Worm (Caenorhabditis elegans) whole organism, L4/young adult: ENCODE results near the gene kqt-3.
"Not testable (repeated sequence)": the region's sequence is repeated elsewhere in the genome, so short reads cannot be mapped to it uniquely, and the experiment has no call there.

Experiments used
- W03F9.2 ChIP-seq: fragments of 150-350 bp; optimal IDR thresholded peaks from 2 replicates; lab custom pipeline; 2014; ENCODE audit warnings: missing biosample characterization, missing genetic modification characterization
- dao-5 ChIP-seq: sonication (generic microtip); optimal IDR thresholded peaks from 2 replicates; lab custom pipeline; 2016; ENCODE audit warnings: missing genotype, missing genetic modification characterization, moderate library complexity, missing compliant biosample characterization
- him-1 ChIP-seq: sonication (generic microtip); optimal IDR thresholded peaks from 2 replicates; lab custom pipeline; 2016; ENCODE audit warnings: missing genotype, missing genetic modification reagents, missing genetic modification characterization, missing compliant biosample characterization

kqt-3 gene

ce11 chrII:13695343-13696332, at the start of gene kqt-3:
TSS of gene kqt-3 (plus strand) at chrII:13696282.
- TF ChIP-seq dao-5 (tag; lab: Kevin White, UChicago) (no peak), him-1 (tag; lab: Kevin White, UChicago) (no peak), W03F9.2 (tag; lab: Kevin White, UChicago) (no peak)

ce11 chrII:13648230-13648629, 47.9 kb upstream of the kqt-3 start, which contains the start of gene fbxa-169:
TSS of gene fbxa-169 (plus strand) at chrII:13648530.
- no peak for TF ChIP-seq him-1 (tag; lab: Kevin White, UChicago)
- no peak for TF ChIP-seq W03F9.2 (tag; lab: Kevin White, UChicago)
- TF ChIP-seq dao-5 (tag; lab: Kevin White, UChicago), result no peak

ce11 chrII:13654723-13655122, 41.4 kb upstream of the kqt-3 start, which contains the start of gene C31C9.9:
TSS of gene C31C9.9 (plus strand) at chrII:13655023.
- not testable (repeated sequence) for TF ChIP-seq him-1, dao-5, W03F9.2 (tag; lab: Kevin White, UChicago)

ce11 chrII:13661990-13662389, 34.1 kb upstream of the kqt-3 start, which contains the start of gene C31C9.6:
TSS of gene C31C9.6 (minus strand) at chrII:13662090.
- TF ChIP-seq dao-5, W03F9.2, him-1 (tag; lab: Kevin White, UChicago): not testable (repeated sequence)

ce11 chrII:13664416-13664815, 31.7 kb upstream of the kqt-3 start:
- TF ChIP-seq him-1 (tag; lab: Kevin White, UChicago), result no peak
- TF ChIP-seq W03F9.2 (tag; lab: Kevin White, UChicago), result no peak
- TF ChIP-seq dao-5 (tag; lab: Kevin White, UChicago), result no peak

ce11 chrII:13664993-13665680, 30.9 kb upstream of the kqt-3 start:
- TF ChIP-seq him-1 (tag; lab: Kevin White, UChicago), result no peak
- no peak for TF ChIP-seq dao-5 (tag; lab: Kevin White, UChicago)
- TF ChIP-seq W03F9.2 (tag; lab: Kevin White, UChicago), result no peak

ce11 chrII:13668844-13669441, 27.1 kb upstream of the kqt-3 start, which contains the start of gene C31C9.7:
TSS of gene C31C9.7 (plus strand) at chrII:13669104.
- no peak for TF ChIP-seq dao-5 (tag; lab: Kevin White, UChicago)
- no peak for TF ChIP-seq W03F9.2 (tag; lab: Kevin White, UChicago)
- TF ChIP-seq him-1 (tag; lab: Kevin White, UChicago), result no peak

- no peak for TF ChIP-seq dao-5 (tag; lab: Kevin White, UChicago)
- no peak for TF ChIP-seq W03F9.2 (tag; lab: Kevin White, UChicago)
- TF ChIP-seq him-1 (tag; lab: Kevin White, UChicago), result no peak
Observed at ce11 chrII:13670707-13671295, 25.3 kb upstream of the kqt-3 start.

ce11 chrII:13672057-13672456, 24.0 kb upstream of the kqt-3 start:
- TF ChIP-seq him-1 (tag; lab: Kevin White, UChicago) (no peak), dao-5 (tag; lab: Kevin White, UChicago) (no peak), W03F9.2 (tag; lab: Kevin White, UChicago) (no peak)

- TF ChIP-seq him-1 (tag; lab: Kevin White, UChicago), result no peak
- TF ChIP-seq W03F9.2 (tag; lab: Kevin White, UChicago), result no peak
- TF ChIP-seq dao-5 (tag; lab: Kevin White, UChicago), result no peak
Observed at ce11 chrII:13673605-13674193, 22.4 kb upstream of the kqt-3 start.

ce11 chrII:13675212-13675611, 20.9 kb upstream of the kqt-3 start:
- TF ChIP-seq W03F9.2 (tag; lab: Kevin White, UChicago), result no peak
- TF ChIP-seq dao-5 (tag; lab: Kevin White, UChicago), result no peak
- TF ChIP-seq him-1 (tag; lab: Kevin White, UChicago), result no peak

ce11 chrII:13677927-13678326, 18.2 kb upstream of the kqt-3 start:
- no peak for TF ChIP-seq him-1 (tag; lab: Kevin White, UChicago)
- no peak for TF ChIP-seq dao-5 (tag; lab: Kevin White, UChicago)
- TF ChIP-seq W03F9.2 (tag; lab: Kevin White, UChicago), result no peak
